Worm (Caenorhabditis elegans): ENCODE data around the gene alr-1.

ce11 chrX:11114420-11114819 lies 11.0 kb downstream of the alr-1 start:
- TF ChIP-seq cog-1 (tag; optimal IDR thresholded peaks at IDR 0.05), result no peak
- TF ChIP-seq flt-1 (GFP tag; IDR thresholded peaks at IDR 0.05), result no peak
- no peak for TF ChIP-seq med-1 (GFP tag; optimal IDR thresholded peaks at IDR 0.05; ENCODE audit: insufficient read depth)
- no peak for TF ChIP-seq ztf-23 (GFP tag; IDR thresholded peaks at IDR 0.05)
- TF ChIP-seq T22C8.4 (GFP tag; IDR thresholded peaks at IDR 0.05), result no peak
- TF ChIP-seq klf-2 (GFP tag; conservative IDR thresholded peaks at IDR 0.05), result no peak
- no peak for TF ChIP-seq tab-1 (GFP tag; IDR thresholded peaks at IDR 0.05)
- TF ChIP-seq ztf-29 (GFP tag; IDR thresholded peaks at IDR 0.05), result no peak
